Fruit fly (Drosophila melanogaster): ENCODE measurements around the gene CG2924.

Gene CG2924

DNA sequence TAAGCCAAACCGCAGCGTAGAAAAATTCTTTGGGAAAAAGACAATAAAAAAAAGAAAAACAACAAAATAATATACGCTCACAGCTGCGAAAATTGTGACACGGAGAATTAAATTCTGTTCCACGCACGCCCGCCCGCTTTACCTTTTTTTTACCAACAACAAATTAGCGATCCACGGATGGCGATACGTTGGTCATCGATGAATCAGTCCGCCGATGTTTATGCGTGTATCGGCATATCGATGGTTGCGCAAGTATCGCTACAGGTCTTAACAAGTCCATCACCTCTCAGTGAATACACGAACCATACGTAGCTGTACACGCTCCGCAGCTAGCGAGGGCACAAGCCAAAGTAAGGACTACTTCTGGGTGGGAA, at the start of gene CG2924 (continued):
- TF ChIP-seq Neu2 (GFP tag; optimal IDR thresholded peaks at IDR 0.05; ENCODE audit: borderline replicate concordance) (peak; percentile 17), cad (GFP tag; optimal IDR thresholded peaks at IDR 0.05) (no peak), CG2889 (GFP tag; IDR thresholded peaks at IDR 0.05) (no peak), CG6689 (GFP tag; IDR thresholded peaks at IDR 0.05) (no peak), Gsc (GFP tag; IDR thresholded peaks at IDR 0.05) (no peak), CG6272 (GFP tag; IDR thresholded peaks at IDR 0.05) (peak; percentile 86), so (GFP tag; IDR thresholded peaks at IDR 0.05) (0 out of 3 replicates have a peak, but pooled peaks have one; percentile 11), CG2712 (tag; optimal IDR thresholded peaks at IDR 0.05) (peak; percentile 53), Ets97D (GFP tag; optimal IDR thresholded peaks at IDR 0.05) (peak; percentile 92), tap (tag; optimal IDR thresholded peaks at IDR 0.05) (no peak), Ssrp (tag; optimal IDR thresholded peaks at IDR 0.05) (no peak), odd (GFP tag; optimal IDR thresholded peaks at IDR 0.05) (no peak), Usf (GFP tag; optimal IDR thresholded peaks at IDR 0.05) (no peak), Dref (GFP tag; IDR thresholded peaks at IDR 0.05) (peak; percentile 100), Dek (tag; optimal IDR thresholded peaks at IDR 0.05) (peak; percentile 61), CG11695 (GFP tag; IDR thresholded peaks at IDR 0.05) (no peak), Ada2b (GFP tag; IDR thresholded peaks at IDR 0.05) (no peak), dmrt11E (tag; optimal IDR thresholded peaks at IDR 0.05) (no peak), BEAF-32 (GFP tag; optimal IDR thresholded peaks at IDR 0.05) (peak; percentile 100), dysf (GFP tag; IDR thresholded peaks at IDR 0.05) (peak; percentile 70), ab (GFP tag; optimal IDR thresholded peaks at IDR 0.05) (peak; percentile 56), CG32772 (GFP tag; IDR thresholded peaks at IDR 0.05) (0 out of 2 replicates have a peak, but pooled peaks have one; percentile 24), gsb-n (tag; optimal IDR thresholded peaks at IDR 0.05) (peak; percentile 51), CG32767 (GFP tag; IDR thresholded peaks at IDR 0.05) (peak; percentile 53; the same call in 1 of the 2 replicates), pita (GFP tag; optimal IDR thresholded peaks at IDR 0.05) (peak; percentile 97), phol (tag; optimal IDR thresholded peaks at IDR 0.05) (peak; percentile 71), ranshi (GFP tag; IDR thresholded peaks at IDR 0.05) (peak; percentile 52; the same call in 1 of the 2 replicates), CG2116 (GFP tag; optimal IDR thresholded peaks at IDR 0.05) (peak; percentile 87), CG34422 (GFP tag; IDR thresholded peaks at IDR 0.05) (peak; percentile 73), CG3847 (GFP tag; IDR thresholded peaks at IDR 0.05) (peak; percentile 73), CG4730 (GFP tag; IDR thresholded peaks at IDR 0.05) (no peak), Abd-B (GFP tag; optimal IDR thresholded peaks at IDR 0.05) (no peak), ewg (GFP tag; optimal IDR thresholded peaks at IDR 0.05) (peak; percentile 77), CG16779 (GFP tag; IDR thresholded peaks at IDR 0.05) (0 out of 2 replicates have a peak, but pooled peaks have one; percentile 37), CG33213 (GFP tag; optimal IDR thresholded peaks at IDR 0.05) (peak; percentile 83), da (GFP tag; optimal IDR thresholded peaks at IDR 0.05) (no peak), p53 (GFP tag; optimal IDR thresholded peaks at IDR 0.05) (peak; percentile 90), CG9932 (GFP tag; IDR thresholded peaks at IDR 0.05) (peak; percentile 95), btn (GFP tag; optimal IDR thresholded peaks at IDR 0.05) (no peak), CG12659 (GFP tag; optimal IDR thresholded peaks at IDR 0.05) (peak; percentile 83), D19B (GFP tag; optimal IDR thresholded peaks at IDR 0.05) (no peak), zen (tag; optimal IDR thresholded peaks at IDR 0.05) (no peak), HmgZ (tag; optimal IDR thresholded peaks at IDR 0.05) (peak; percentile 93), CG10959 (GFP tag; IDR thresholded peaks at IDR 0.05) (peak; percentile 29; the same call in 1 of the 2 replicates), CG31388 (GFP tag; optimal IDR thresholded peaks at IDR 0.05) (no peak), chn (GFP tag; optimal IDR thresholded peaks at IDR 0.05) (peak; percentile 78), pnt (GFP tag; optimal IDR thresholded peaks at IDR 0.05) (peak; percentile 21), CTCF (GFP tag; optimal IDR thresholded peaks at IDR 0.05) (peak; percentile 76), CG16815 (GFP tag; optimal IDR thresholded peaks at IDR 0.05) (no peak), wek (GFP tag; optimal IDR thresholded peaks at IDR 0.05) (peak; percentile 48), bsh (GFP tag; optimal IDR thresholded peaks at IDR 0.05) (no peak), pb (GFP tag; optimal IDR thresholded peaks at IDR 0.05) (peak; percentile 59), slou (GFP tag; optimal IDR thresholded peaks at IDR 0.05) (peak; percentile 24)

Measured in whole organism, embryonic.